Worm (Caenorhabditis elegans) whole organism, L1 larva: ENCODE data around the gene EEED8.14.

Experiments used
- C34B4.2 ChIP-seq: sonication (generic microtip); optimal IDR thresholded peaks from 2 replicates; lab custom pipeline; 2017; ENCODE audit warnings: mild to moderate bottlenecking, missing genetic modification characterization, missing compliant biosample characterization
- alr-1 ChIP-seq: fragments of 200-800 bp; sonication (Bioruptor generic); optimal IDR thresholded peaks from 2 replicates; lab custom pipeline; 2018; ENCODE audit warnings: borderline replicate concordance, mild to moderate bottlenecking, missing genetic modification characterization, missing compliant biosample characterization
- aly-2 ChIP-seq: fragments of 150-350 bp; optimal IDR thresholded peaks from 2 replicates; lab custom pipeline; 2014; ENCODE audit warnings: missing biosample characterization, missing genetic modification characterization
- ceh-82 ChIP-seq, 3 experiments: fragments of 150-350 bp in 1 of 3; sonication (generic microtip) in 2 of 3; optimal IDR thresholded peaks; 2 replicates each; lab custom pipeline; 2014 to 2017; ENCODE audit warnings: missing biosample characterization in 3 of 3, missing genetic modification characterization in 3 of 3
- ceh-88 ChIP-seq: fragments of 200-800 bp; sonication (Bioruptor generic); IDR thresholded peaks from 2 replicates; pipeline ENCODE4 v1.3.6; 2022; ENCODE audit warnings: missing genetic modification characterization, missing compliant biosample characterization
- ceh-90 ChIP-seq: sonication (generic microtip); optimal IDR thresholded peaks from 2 replicates; lab custom pipeline; 2016; ENCODE audit warnings: missing genetic modification characterization, missing compliant biosample characterization
- ces-1 ChIP-seq: fragments of 150-350 bp; optimal IDR thresholded peaks from 2 replicates; lab custom pipeline; 2014; ENCODE audit warnings: missing biosample characterization, missing genetic modification reagents, missing genetic modification characterization
- dpl-1 ChIP-seq, 3 experiments: fragments of 150-350 bp in 2 of 3; sonication (generic microtip) in 1 of 3; optimal IDR thresholded peaks; 2 replicates each; lab custom pipeline; 2014 to 2017; ENCODE audit warnings: missing biosample characterization in 3 of 3, missing genetic modification characterization in 3 of 3, missing genetic modification reagents in 3 of 3
- dsc-1 ChIP-seq: sonication (generic microtip); optimal IDR thresholded peaks from 2 replicates; lab custom pipeline; 2016; ENCODE audit warnings: mild to moderate bottlenecking, missing genetic modification characterization, missing compliant biosample characterization
- efl-1 ChIP-seq, 4 experiments: fragments of 150-350 bp; optimal IDR thresholded peaks in 3 of 4; peaks in 1 of 4; 1 replicate in 1 of 4; 2 replicates in 3 of 4; lab custom pipeline; 2014; ENCODE audit warnings: missing biosample characterization in 2 of 4, missing genetic modification characterization in 2 of 4, missing genetic modification reagents in 2 of 4
- egl-27 ChIP-seq, 2 experiments: fragments of 150-350 bp in 1 of 2; sonication (generic microtip); optimal IDR thresholded peaks; 3 replicates each; lab custom pipeline; 2017 to 2018; ENCODE audit warnings: missing biosample characterization in 2 of 2, missing genetic modification characterization in 2 of 2, missing genetic modification reagents in 2 of 2
- elt-2 ChIP-seq: sonication (generic microtip); optimal IDR thresholded peaks from 2 replicates; lab custom pipeline; 2016; ENCODE audit warnings: missing genetic modification characterization, mild to moderate bottlenecking, inconsistent platforms, missing compliant biosample characterization, missing genetic modification reagents
- elt-3 ChIP-seq, 6 experiments: fragments of 150-350 bp in 1 of 6; sonication (generic microtip); optimal IDR thresholded peaks; 2 replicates each; lab custom pipeline; 2017 to 2018; ENCODE audit warnings: missing biosample characterization in 6 of 6, missing genetic modification characterization in 6 of 6, inconsistent platforms in 1 of 6
- ets-5 ChIP-seq: fragments of 200-800 bp; sonication (Bioruptor generic); IDR thresholded peaks from 2 replicates; pipeline ENCODE4 v1.3.6; 2022; ENCODE audit warnings: missing genetic modification characterization, missing compliant biosample characterization
- fkh-10 ChIP-seq: sonication (generic microtip); optimal IDR thresholded peaks from 2 replicates; lab custom pipeline; 2017; ENCODE audit warnings: missing biosample characterization, missing genetic modification reagents, missing genetic modification characterization
- fkh-4 ChIP-seq: sonication (generic microtip); optimal IDR thresholded peaks from 2 replicates; lab custom pipeline; 2016; ENCODE audit warnings: missing compliant biosample characterization, missing genetic modification characterization, borderline replicate concordance
- fkh-8 ChIP-seq: sonication (generic microtip); optimal IDR thresholded peaks from 2 replicates; lab custom pipeline; 2016; ENCODE audit warnings: mild to moderate bottlenecking, missing genetic modification characterization, missing compliant biosample characterization
- grh-1 ChIP-seq: fragments of 200-800 bp; sonication (Bioruptor generic); IDR thresholded peaks from 2 replicates; pipeline ENCODE4 v1.3.6; 2022; ENCODE audit warnings: missing genetic modification reagents, missing genetic modification characterization, missing compliant biosample characterization
- hlh-4 ChIP-seq: sonication (generic microtip); optimal IDR thresholded peaks from 2 replicates; lab custom pipeline; 2016; ENCODE audit warnings: mild to moderate bottlenecking, missing genetic modification characterization, missing compliant biosample characterization
- hpl-2 ChIP-seq: fragments of 150-350 bp; optimal IDR thresholded peaks from 2 replicates; lab custom pipeline; 2014; ENCODE audit warnings: missing biosample characterization, missing genetic modification reagents, missing genetic modification characterization
- irx-1 ChIP-seq: sonication (generic microtip); optimal IDR thresholded peaks from 2 replicates; lab custom pipeline; 2016; ENCODE audit warnings: missing genetic modification characterization, missing compliant biosample characterization
- isw-1 ChIP-seq: fragments of 200-800 bp; sonication (Bioruptor generic); IDR thresholded peaks from 2 replicates; pipeline ENCODE4 v1.3.6; 2022; ENCODE audit warnings: missing genetic modification characterization, missing compliant biosample characterization
- jun-1 ChIP-seq: fragments of 150-350 bp; optimal IDR thresholded peaks from 2 replicates; lab custom pipeline; 2014; ENCODE audit warnings: missing biosample characterization, missing genetic modification reagents, missing genetic modification characterization
- lin-13 ChIP-seq: fragments of 150-350 bp; optimal IDR thresholded peaks from 2 replicates; lab custom pipeline; 2014; ENCODE audit warnings: missing biosample characterization, missing genetic modification reagents, missing genetic modification characterization
- lin-35 ChIP-seq, 2 experiments: fragments of 150-350 bp; optimal IDR thresholded peaks; 2 replicates each; lab custom pipeline; 2014; ENCODE audit warnings: missing biosample characterization in 2 of 2, missing genetic modification characterization in 2 of 2, missing genetic modification reagents in 2 of 2
- lin-39 ChIP-seq: fragments of 150-350 bp; optimal IDR thresholded peaks from 2 replicates; lab custom pipeline; 2014; ENCODE audit warnings: missing biosample characterization, missing genetic modification reagents, missing genetic modification characterization
- mep-1 ChIP-seq: fragments of 150-350 bp; optimal IDR thresholded peaks from 2 replicates; lab custom pipeline; 2014; ENCODE audit warnings: missing biosample characterization, missing genetic modification characterization
- nhr-11 ChIP-seq: fragments of 150-350 bp; optimal IDR thresholded peaks from 2 replicates; lab custom pipeline; 2014; ENCODE audit warnings: missing biosample characterization, missing genetic modification characterization
- nhr-12 ChIP-seq: sonication (generic microtip); optimal IDR thresholded peaks from 2 replicates; lab custom pipeline; 2017; ENCODE audit warnings: missing biosample characterization, missing genetic modification characterization
- nhr-19 ChIP-seq: fragments of 200-800 bp; sonication (Bioruptor generic); conservative IDR thresholded peaks from 2 replicates; pipeline ENCODE4 v1.3.6; 2022; ENCODE audit warnings: missing genetic modification characterization, missing compliant biosample characterization
- nhr-47 ChIP-seq: sonication (generic microtip); optimal IDR thresholded peaks from 2 replicates; lab custom pipeline; 2016; ENCODE audit warnings: mild to moderate bottlenecking, missing genetic modification characterization, moderate library complexity, missing compliant biosample characterization
- nhr-76 ChIP-seq: sonication (generic microtip); optimal IDR thresholded peaks from 2 replicates; lab custom pipeline; 2017; ENCODE audit warnings: missing biosample characterization, missing genetic modification characterization
- nhr-84 ChIP-seq: sonication (generic microtip); optimal IDR thresholded peaks from 2 replicates; lab custom pipeline; 2017; ENCODE audit warnings: missing biosample characterization, missing genetic modification characterization
- nhr-90 ChIP-seq: sonication (generic microtip); optimal IDR thresholded peaks from 2 replicates; lab custom pipeline; 2016; ENCODE audit warnings: mild to moderate bottlenecking, missing genetic modification characterization, missing compliant biosample characterization; ENCODE audit not compliant: poor library complexity
- pag-3 ChIP-seq: sonication (generic microtip); optimal IDR thresholded peaks from 2 replicates; lab custom pipeline; 2017; ENCODE audit warnings: missing genetic modification characterization, mild to moderate bottlenecking, missing compliant biosample characterization, antibody characterized with exemption, borderline replicate concordance; ENCODE audit not compliant: insufficient read depth
- pax-3 ChIP-seq: fragments of 200-800 bp; sonication (Bioruptor generic); optimal IDR thresholded peaks from 2 replicates; lab custom pipeline; 2018; ENCODE audit warnings: mild to moderate bottlenecking, missing genetic modification characterization, moderate library complexity, missing compliant biosample characterization
- skn-1 ChIP-seq: fragments of 150-350 bp; optimal IDR thresholded peaks from 2 replicates; lab custom pipeline; 2014; ENCODE audit warnings: missing biosample characterization, missing genetic modification characterization
- sox-4 ChIP-seq: sonication (generic microtip); optimal IDR thresholded peaks from 2 replicates; lab custom pipeline; 2016; ENCODE audit warnings: missing genetic modification characterization, missing compliant biosample characterization
- sptf-1 ChIP-seq: fragments of 150-350 bp; optimal IDR thresholded peaks from 2 replicates; lab custom pipeline; 2014; ENCODE audit warnings: missing biosample characterization, missing genetic modification characterization
- tbx-2 ChIP-seq: sonication (generic microtip); optimal IDR thresholded peaks from 2 replicates; lab custom pipeline; 2016; ENCODE audit warnings: missing genetic modification characterization, missing compliant biosample characterization
- tlp-1 ChIP-seq: fragments of 150-350 bp; optimal IDR thresholded peaks from 2 replicates; lab custom pipeline; 2014; ENCODE audit warnings: missing biosample characterization, missing genetic modification characterization
- unc-30 ChIP-seq: sonication (generic microtip); optimal IDR thresholded peaks from 2 replicates; lab custom pipeline; 2017; ENCODE audit warnings: missing biosample characterization, missing genetic modification characterization
- unc-62 ChIP-seq: fragments of 150-350 bp; optimal IDR thresholded peaks from 2 replicates; lab custom pipeline; 2014; ENCODE audit warnings: missing biosample characterization, missing genetic modification reagents, missing genetic modification characterization
- vab-15 ChIP-seq: sonication (generic microtip); optimal IDR thresholded peaks from 2 replicates; lab custom pipeline; 2017; ENCODE audit warnings: missing genotype, mild to moderate bottlenecking, missing genetic modification characterization, missing compliant biosample characterization
- xbp-1 ChIP-seq: sonication (generic microtip); optimal IDR thresholded peaks from 2 replicates; lab custom pipeline; 2016; ENCODE audit warnings: missing genetic modification characterization, missing compliant biosample characterization
- zip-4 ChIP-seq: fragments of 200-800 bp; sonication (Bioruptor generic); optimal IDR thresholded peaks from 2 replicates; lab custom pipeline; 2018; ENCODE audit warnings: mild to moderate bottlenecking, missing genetic modification characterization, moderate library complexity, missing compliant biosample characterization
- ztf-11 ChIP-seq, 2 experiments: sonication (generic microtip); optimal IDR thresholded peaks; 2 replicates each; lab custom pipeline; 2016 to 2017; ENCODE audit warnings: missing genetic modification characterization in 2 of 2, missing biosample characterization in 1 of 2, missing compliant biosample characterization in 1 of 2

The EEED8.14 gene

DNA sequence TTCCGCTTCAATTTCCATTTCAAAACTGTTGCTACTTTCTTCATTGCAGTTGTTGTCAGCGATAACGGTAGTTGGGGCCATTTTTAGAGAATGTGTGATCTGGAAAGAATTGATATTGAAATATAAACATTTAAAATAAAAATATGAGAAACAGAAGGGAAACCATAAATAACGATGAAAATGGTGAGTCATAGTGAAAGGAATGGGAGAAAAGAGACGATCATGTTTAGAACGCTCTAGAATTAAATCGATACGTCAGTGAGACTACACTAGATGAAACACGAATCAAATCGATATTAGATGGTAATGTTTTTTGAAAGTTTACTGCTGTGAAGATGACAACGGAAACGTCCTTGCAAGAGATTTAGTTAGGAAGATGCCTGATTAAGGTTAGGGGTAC, 4.9 kb downstream of the EEED8.14 start, which contains the start of the genes EEED8.12 and EEED8.4:
TSS of gene EEED8.12 (minus strand) at position 101 of the 400 bp plus-strand sequence.
TSS of gene EEED8.4 (plus strand) at position 396 of the 400 bp plus-strand sequence.
- TF ChIP-seq nhr-11 (no peak), nhr-76 (tag; lab: Kevin White, UChicago) (no peak), irx-1 (tag; lab: Kevin White, UChicago) (no peak), pag-3 (tag; lab: Kevin White, UChicago) (no peak), ceh-82 (tag; optimal IDR thresholded peaks at IDR 0.05; lab: Kevin White, UChicago) (no peak), mep-1 (no peak), pax-3 (tag; lab: Kevin White, UChicago) (no peak), egl-27 (tag; optimal IDR thresholded peaks at IDR 0.05; lab: Kevin White, UChicago) (no peak), sptf-1 (tag; lab: Kevin White, UChicago) (no peak), nhr-12 (tag; lab: Kevin White, UChicago) (no peak), zip-4 (no peak)

DNA sequence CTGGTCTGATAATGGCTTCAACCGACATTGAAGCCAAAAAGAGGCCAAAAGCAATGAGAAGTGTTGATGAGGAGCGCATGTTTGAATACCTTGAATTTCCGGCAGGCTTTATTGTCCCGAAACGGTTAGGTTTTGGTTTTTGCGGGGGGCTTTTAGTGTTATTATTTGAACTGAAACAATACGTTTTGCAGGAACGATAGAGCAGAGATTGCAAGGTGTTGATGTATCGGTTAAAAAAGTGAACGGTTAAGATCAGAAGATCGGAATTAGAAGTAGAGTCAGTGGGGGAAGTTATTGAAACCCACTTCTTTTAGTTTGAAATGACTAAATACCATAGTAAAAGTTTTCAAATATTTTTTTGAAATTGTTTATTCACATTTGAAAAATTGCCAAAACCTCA, 6.3 kb downstream of the EEED8.14 start, which contains the start of gene clec-141:
TSS of gene clec-141 (minus strand) at position 101 of the 400 bp plus-strand sequence.
- TF ChIP-seq lin-39 (tag; lab: Kevin White, UChicago) = no peak
- TF ChIP-seq nhr-84 (tag; lab: Kevin White, UChicago) = no peak
- no peak for TF ChIP-seq elt-2 (tag; lab: Kevin White, UChicago)

DNA sequence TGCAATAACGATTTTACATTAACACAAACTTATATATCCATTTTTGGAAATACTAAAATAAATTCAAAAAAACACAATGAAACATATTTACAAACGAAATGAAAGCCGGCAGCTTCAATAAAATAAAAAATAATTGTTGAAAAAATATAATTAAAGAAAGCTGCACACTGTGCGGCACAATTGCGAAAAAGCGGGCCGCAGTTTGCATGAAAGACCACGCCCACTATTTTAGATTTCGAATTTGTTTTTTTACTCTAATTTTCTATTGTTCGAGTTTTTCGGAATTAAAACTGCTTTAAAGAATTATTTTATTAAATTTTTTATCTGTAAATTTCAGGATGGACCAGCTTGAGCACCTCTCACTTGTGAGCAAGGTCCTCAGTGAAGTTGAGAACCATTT, 14.7 kb downstream of the EEED8.14 start, which contains the start of gene mog-5:
TSS of gene mog-5 (plus strand) at position 338 of the 400 bp plus-strand sequence.
- TF ChIP-seq tbx-2 (tag; lab: Kevin White, UChicago) (peak; percentile 28), fkh-8 (tag; lab: Kevin White, UChicago) (no peak), sox-4 (tag; lab: Kevin White, UChicago) (no peak), grh-1 (GFP tag; lab: Robert Waterston, UW) (no peak), elt-3 (tag; optimal IDR thresholded peaks at IDR 0.05; lab: Kevin White, UChicago) (peak in 1 of 6 experiments; percentile 51), ces-1 (no peak), ets-5 (no peak), jun-1 (tag; lab: Kevin White, UChicago) (no peak), hpl-2 (GFP tag; lab: Kevin White, UChicago) (no peak), lin-35 (GFP tag; optimal IDR thresholded peaks at IDR 0.05; lab: Kevin White, UChicago) (peak in 1 of 2 experiments; percentile 33), fkh-10 (no peak), ztf-11 (tag; optimal IDR thresholded peaks at IDR 0.05; lab: Kevin White, UChicago) (no peak), dpl-1 (GFP tag; optimal IDR thresholded peaks at IDR 0.05; lab: Kevin White, UChicago) (peak; percentile 8 to 41 (median 20)), ceh-88 (GFP tag; lab: Robert Waterston, UW) (no peak), unc-30 (no peak), ceh-82 (tag; optimal IDR thresholded peaks at IDR 0.05; lab: Kevin White, UChicago) (peak in 2 of 3 experiments; percentile 10 to 23), egl-27 (tag; optimal IDR thresholded peaks at IDR 0.05; lab: Kevin White, UChicago) (no peak), C34B4.2 (no peak), alr-1 (no peak), skn-1 (tag; lab: Kevin White, UChicago) (peak; percentile 11), efl-1 (optimal IDR thresholded peaks at IDR 0.05; lab: Kevin White, UChicago) (peak; percentile 14 to 41), efl-1 (GFP tag; optimal IDR thresholded peaks at IDR 0.05 in 1 of 2; lab: Kevin White, UChicago) (peak; percentile 36 to 93), nhr-47 (tag; lab: Kevin White, UChicago) (peak; percentile 4), fkh-4 (tag; lab: Kevin White, UChicago) (no peak), xbp-1 (peak; percentile 30), vab-15 (tag; lab: Kevin White, UChicago) (no peak), lin-13 (GFP tag; lab: Kevin White, UChicago) (no peak), hlh-4 (tag; lab: Kevin White, UChicago) (no peak), sptf-1 (tag; lab: Kevin White, UChicago) (no peak), isw-1 (GFP tag; lab: Robert Waterston, UW) (no peak), tlp-1 (tag; lab: Kevin White, UChicago) (no peak), ceh-90 (no peak), nhr-90 (tag; lab: Kevin White, UChicago) (peak; percentile 32), aly-2 (tag; lab: Kevin White, UChicago) (no peak), elt-2 (tag; lab: Kevin White, UChicago) (peak; percentile 7), nhr-11 (no peak), nhr-19 (0 out of 2 replicates have a peak, but pooled peaks have one; percentile 10), dsc-1 (peak; percentile 35), unc-62 (GFP tag; lab: Kevin White, UChicago) (no peak)
